Worm (Caenorhabditis elegans) whole organism, L4/young adult: ENCODE results near the gene ZK546.4.

Source experiments
- W03F9.2 ChIP-seq: fragments of 150-350 bp; optimal IDR thresholded peaks from 2 replicates; lab custom pipeline; 2014; ENCODE audit warnings: missing biosample characterization, missing genetic modification characterization
- him-1 ChIP-seq: sonication (generic microtip); optimal IDR thresholded peaks from 2 replicates; lab custom pipeline; 2016; ENCODE audit warnings: missing genotype, missing genetic modification reagents, missing genetic modification characterization, missing compliant biosample characterization

- TF ChIP-seq W03F9.2 (tag; lab: Kevin White, UChicago) (no peak), him-1 (tag; lab: Kevin White, UChicago) (no peak)
Measured at ce11 chrII:4942397-4942796, 4.6 kb downstream of the ZK546.4 start.
